Fruit fly (Drosophila melanogaster) whole organism, prepupa: ENCODE measurements around the gene CG2750.

Experiments used
- CG15336 ChIP-seq: fragments of 200-800 bp; sonication (Bioruptor generic); IDR thresholded peaks from 2 replicates; pipeline ENCODE4 v1.3.6; 2022; ENCODE audit warnings: missing biosample characterization, missing genetic modification characterization
- CG9139 ChIP-seq: fragments of 200-800 bp; sonication (Bioruptor generic); optimal IDR thresholded peaks from 3 replicates; lab custom pipeline; 2017; ENCODE audit warnings: missing biosample characterization, mild to moderate bottlenecking, missing genetic modification characterization
- Ets96B ChIP-seq: fragments of 200-800 bp; optimal IDR thresholded peaks from 2 replicates; lab custom pipeline; 2019; ENCODE audit warnings: missing biosample characterization, mild to moderate bottlenecking, missing genetic modification characterization, moderate library complexity
- Sox102F ChIP-seq: fragments of 200-800 bp; sonication (Bioruptor generic); optimal IDR thresholded peaks from 2 replicates; lab custom pipeline; 2016; ENCODE audit warnings: missing biosample characterization, mild to moderate bottlenecking, missing genetic modification characterization
- dac ChIP-seq: fragments of 200-800 bp; sonication (Bioruptor generic); optimal IDR thresholded peaks from 2 replicates; lab custom pipeline; 2017; ENCODE audit warnings: missing biosample characterization, mild to moderate bottlenecking, missing genetic modification characterization
- fd59A ChIP-seq: fragments of 200-800 bp; sonication (Bioruptor generic); optimal IDR thresholded peaks from 2 replicates; lab custom pipeline; 2017; ENCODE audit warnings: missing biosample characterization, mild to moderate bottlenecking, missing genetic modification characterization, missing genetic modification reagents
- lz ChIP-seq: fragments of 200-800 bp; sonication (Bioruptor generic); optimal IDR thresholded peaks from 3 replicates; lab custom pipeline; 2016; ENCODE audit warnings: missing biosample characterization, missing genetic modification characterization
- spab ChIP-seq: fragments of 200-800 bp; sonication (Bioruptor generic); optimal IDR thresholded peaks from 2 replicates; lab custom pipeline; 2017; ENCODE audit warnings: missing biosample characterization, mild to moderate bottlenecking, missing genetic modification characterization, missing genetic modification reagents
- ss ChIP-seq, 2 experiments: fragments of 200-800 bp; sonication (Bioruptor generic); optimal IDR thresholded peaks; 2 replicates in 1 of 2; 3 replicates in 1 of 2; lab custom pipeline; 2017 to 2018; ENCODE audit warnings: mild to moderate bottlenecking in 2 of 2, missing biosample characterization in 2 of 2, missing genetic modification characterization in 2 of 2, moderate library complexity in 1 of 2
- vri ChIP-seq: fragments of 200-800 bp; sonication (Bioruptor generic); optimal IDR thresholded peaks from 3 replicates; lab custom pipeline; 2016; ENCODE audit warnings: missing biosample characterization, mild to moderate bottlenecking, missing genetic modification characterization

- no peak for TF ChIP-seq ss (GFP tag; optimal IDR thresholded peaks at IDR 0.05; lab: Kevin White, UChicago)
- TF ChIP-seq lz (GFP tag; lab: Kevin White, UChicago): no peak
- TF ChIP-seq spab (GFP tag; lab: Kevin White, UChicago): no peak
- no peak for TF ChIP-seq fd59A (GFP tag; lab: Kevin White, UChicago)
- TF ChIP-seq Ets96B (tag; lab: Kevin White, UChicago): no peak
- TF ChIP-seq Sox102F (GFP tag; lab: Kevin White, UChicago): no peak
- TF ChIP-seq vri (GFP tag; lab: Kevin White, UChicago): no peak
- no peak for TF ChIP-seq dac (GFP tag; lab: Kevin White, UChicago)
- TF ChIP-seq CG15336 (GFP tag; lab: Robert Waterston, UW): no peak
- TF ChIP-seq CG9139 (GFP tag; lab: Kevin White, UChicago): no peak
Measured at dm6 chrX:12082244-12082643, 24.8 kb upstream of the CG2750 start.
